Fruit fly (Drosophila melanogaster) whole organism, embryonic: ENCODE results near the gene Kap3.

Experiments used
- Adf1 ChIP-seq: fragments of 200-800 bp; sonication (Bioruptor generic); IDR thresholded peaks from 2 replicates; pipeline ENCODE4 v1.3.6; 2022; ENCODE audit warnings: missing biosample characterization, missing genetic modification characterization
- CG10654 ChIP-seq: fragments of 200-800 bp; sonication (Bioruptor generic); optimal IDR thresholded peaks from 2 replicates; lab custom pipeline; 2016; ENCODE audit warnings: missing biosample characterization, missing genetic modification characterization
- CG11560 ChIP-seq: fragments of 200-800 bp; sonication (Bioruptor generic); IDR thresholded peaks from 3 replicates; pipeline ENCODE4 v1.3.6; 2022; ENCODE audit warnings: missing biosample characterization, missing genetic modification characterization
- CG12071 ChIP-seq: fragments of 200-800 bp; sonication (Bioruptor generic); optimal IDR thresholded peaks from 3 replicates; lab custom pipeline; 2018; ENCODE audit warnings: missing biosample characterization, mild to moderate bottlenecking, missing genetic modification characterization
- CG15011 ChIP-seq: fragments of 200-800 bp; sonication (Bioruptor generic); optimal IDR thresholded peaks from 3 replicates; lab custom pipeline; 2018; ENCODE audit warnings: missing biosample characterization, mild to moderate bottlenecking, missing genetic modification characterization
- CG18011 ChIP-seq: fragments of 200-800 bp; sonication (Bioruptor generic); optimal IDR thresholded peaks from 2 replicates; lab custom pipeline; 2017; ENCODE audit warnings: missing biosample characterization, missing genetic modification characterization, mild to moderate bottlenecking, moderate library complexity, missing genotype
- CG18764 ChIP-seq: fragments of 200-800 bp; sonication (Bioruptor generic); optimal IDR thresholded peaks from 3 replicates; lab custom pipeline; 2016; ENCODE audit warnings: missing biosample characterization, missing genetic modification characterization
- CG2875 ChIP-seq: fragments of 200-800 bp; sonication (Bioruptor generic); optimal IDR thresholded peaks from 2 replicates; lab custom pipeline; 2017; ENCODE audit warnings: missing biosample characterization, mild to moderate bottlenecking, missing genetic modification characterization, missing genetic modification reagents
- CG30403 ChIP-seq: fragments of 200-800 bp; sonication (Bioruptor generic); optimal IDR thresholded peaks from 3 replicates; lab custom pipeline; 2016; ENCODE audit warnings: missing biosample characterization, missing genetic modification characterization
- CG33213 ChIP-seq: fragments of 200-800 bp; sonication (Bioruptor generic); optimal IDR thresholded peaks from 3 replicates; lab custom pipeline; 2016; ENCODE audit warnings: missing biosample characterization, missing genetic modification characterization
- CG4617 ChIP-seq: fragments of 200-800 bp; sonication (Bioruptor generic); optimal IDR thresholded peaks from 3 replicates; lab custom pipeline; 2016; ENCODE audit warnings: missing biosample characterization, missing genetic modification characterization, borderline replicate concordance
- CG4854 ChIP-seq: fragments of 200-800 bp; sonication (Bioruptor generic); optimal IDR thresholded peaks from 2 replicates; lab custom pipeline; 2016; ENCODE audit warnings: missing biosample characterization, missing genetic modification characterization, inconsistent platforms
- CG5953 ChIP-seq: fragments of 200-800 bp; sonication (Bioruptor generic); IDR thresholded peaks from 2 replicates; pipeline ENCODE4 v1.3.6; 2022; ENCODE audit warnings: missing biosample characterization, missing genetic modification characterization
- CG6813 ChIP-seq: fragments of 200-800 bp; sonication (Bioruptor generic); optimal IDR thresholded peaks from 2 replicates; lab custom pipeline; 2017; ENCODE audit warnings: missing biosample characterization, missing genetic modification characterization, mild to moderate bottlenecking, moderate library complexity, missing genetic modification reagents
- CG7556 ChIP-seq: fragments of 200-800 bp; sonication (Bioruptor generic); optimal IDR thresholded peaks from 2 replicates; lab custom pipeline; 2017; ENCODE audit warnings: missing biosample characterization, mild to moderate bottlenecking, missing genetic modification characterization
- CG9727 ChIP-seq: fragments of 200-800 bp; sonication (Bioruptor generic); optimal IDR thresholded peaks from 3 replicates; lab custom pipeline; 2017; ENCODE audit warnings: missing biosample characterization, mild to moderate bottlenecking, missing genetic modification characterization
- CHES-1-like ChIP-seq: fragments of 200-800 bp; sonication (Bioruptor generic); optimal IDR thresholded peaks from 2 replicates; lab custom pipeline; 2016; ENCODE audit warnings: missing biosample characterization, missing genetic modification characterization
- Chrac-16 ChIP-seq: fragments of 200-800 bp; sonication (Bioruptor generic); optimal IDR thresholded peaks from 3 replicates; lab custom pipeline; 2016; ENCODE audit warnings: missing biosample characterization, missing genetic modification characterization
- Doc3 ChIP-seq: fragments of 200-800 bp; sonication (Bioruptor generic); IDR thresholded peaks from 3 replicates; pipeline ENCODE4 v1.3.6; 2022; ENCODE audit warnings: missing biosample characterization, missing genetic modification characterization; ENCODE audit not compliant: partially characterized antibody
- Eip74EF ChIP-seq, 2 experiments: fragments of 200-800 bp in 1 of 2; fragments of >200 bp in 1 of 2; sonication (Bioruptor generic) in 1 of 2; optimal IDR thresholded peaks; 2 replicates each; lab custom pipeline; 2017 to 2019; ENCODE audit warnings: missing biosample characterization in 2 of 2, missing genetic modification characterization in 2 of 2, mild to moderate bottlenecking in 1 of 2, moderate library complexity in 1 of 2
- Fer3 ChIP-seq: fragments of 200-800 bp; sonication (Bioruptor generic); optimal IDR thresholded peaks from 2 replicates; lab custom pipeline; 2018; ENCODE audit warnings: missing biosample characterization, mild to moderate bottlenecking, missing genetic modification characterization, moderate library complexity
- HLH3B ChIP-seq: fragments of 200-800 bp; sonication (Bioruptor generic); IDR thresholded peaks from 2 replicates; pipeline ENCODE4 v1.3.6; 2022; ENCODE audit warnings: missing biosample characterization, missing genetic modification characterization
- Hey ChIP-seq: fragments of 200-800 bp; sonication (Bioruptor generic); optimal IDR thresholded peaks from 3 replicates; lab custom pipeline; 2018; ENCODE audit warnings: missing biosample characterization, mild to moderate bottlenecking, missing genetic modification characterization
- Kr ChIP-seq: fragments of 200-800 bp; sonication (Bioruptor generic); optimal IDR thresholded peaks from 2 replicates; lab custom pipeline; 2017; ENCODE audit warnings: missing biosample characterization, mild to moderate bottlenecking, missing genetic modification characterization
- Lhr ChIP-seq: fragments of 200-800 bp; sonication (Bioruptor generic); optimal IDR thresholded peaks from 3 replicates; lab custom pipeline; 2017; ENCODE audit warnings: mild to moderate bottlenecking, missing biosample characterization, missing genetic modification reagents, missing genetic modification characterization
- Lpt ChIP-seq: fragments of >200 bp; optimal IDR thresholded peaks from 2 replicates; lab custom pipeline; 2018; ENCODE audit warnings: missing biosample characterization, missing genetic modification characterization
- NC2α ChIP-seq: fragments of 200-800 bp; sonication (Bioruptor generic); optimal IDR thresholded peaks from 2 replicates; lab custom pipeline; 2016; ENCODE audit warnings: missing biosample characterization, missing genetic modification characterization
- Nf-YC ChIP-seq: fragments of 200-800 bp; optimal IDR thresholded peaks from 3 replicates; lab custom pipeline; 2019; ENCODE audit warnings: missing biosample characterization, mild to moderate bottlenecking, missing genetic modification characterization, moderate library complexity
- Sin3A ChIP-seq: fragments of >200 bp; optimal IDR thresholded peaks from 2 replicates; lab custom pipeline; 2018
- Spps ChIP-seq: fragments of 200-800 bp; sonication (Bioruptor generic); optimal IDR thresholded peaks from 2 replicates; lab custom pipeline; 2018; ENCODE audit warnings: missing biosample characterization, mild to moderate bottlenecking, missing genetic modification characterization
- TFAM ChIP-seq: fragments of 200-800 bp; sonication (Bioruptor generic); optimal IDR thresholded peaks from 2 replicates; lab custom pipeline; 2017; ENCODE audit warnings: missing biosample characterization, missing genetic modification characterization, inconsistent platforms
- ash1 ChIP-seq: fragments of 200-800 bp; sonication (Bioruptor generic); optimal IDR thresholded peaks from 2 replicates; lab custom pipeline; 2018; ENCODE audit warnings: missing biosample characterization, mild to moderate bottlenecking, missing genetic modification characterization
- bowl ChIP-seq: fragments of 200-800 bp; sonication (Bioruptor generic); IDR thresholded peaks from 2 replicates; pipeline ENCODE4 v1.3.6; 2022; ENCODE audit warnings: missing biosample characterization, missing genetic modification characterization
- br ChIP-seq: fragments of >200 bp; optimal IDR thresholded peaks from 2 replicates; lab custom pipeline; 2017
- chif ChIP-seq, 2 experiments: fragments of 200-800 bp; sonication (Bioruptor generic); optimal IDR thresholded peaks; 3 replicates each; lab custom pipeline; 2016; ENCODE audit warnings: missing biosample characterization in 2 of 2, missing genetic modification characterization in 2 of 2
- ci ChIP-seq: fragments of 200-800 bp; sonication (Bioruptor generic); IDR thresholded peaks from 3 replicates; pipeline ENCODE4 v1.3.6; 2022; ENCODE audit warnings: missing biosample characterization, missing genetic modification characterization
- crol ChIP-seq: fragments of 200-800 bp; sonication (Bioruptor generic); IDR thresholded peaks from 2 replicates; pipeline ENCODE4 v1.3.6; 2022; ENCODE audit warnings: missing biosample characterization, missing genetic modification characterization
- cwo ChIP-seq: fragments of 200-800 bp; sonication (Bioruptor generic); optimal IDR thresholded peaks from 3 replicates; lab custom pipeline; 2017; ENCODE audit warnings: missing biosample characterization, missing genetic modification characterization, mild to moderate bottlenecking, moderate library complexity, missing genetic modification reagents
- danr ChIP-seq: fragments of 200-800 bp; sonication (Bioruptor generic); IDR thresholded peaks from 2 replicates; pipeline ENCODE4 v1.3.6; 2022; ENCODE audit warnings: missing biosample characterization, missing genetic modification characterization
- dati ChIP-seq: fragments of 200-800 bp; sonication (Bioruptor generic); IDR thresholded peaks from 2 replicates; pipeline ENCODE4 v1.3.6; 2022; ENCODE audit warnings: missing biosample characterization, missing genetic modification characterization
- emc ChIP-seq: fragments of 200-800 bp; sonication (Bioruptor generic); optimal IDR thresholded peaks from 2 replicates; lab custom pipeline; 2016; ENCODE audit warnings: missing biosample characterization, missing genetic modification characterization
- fd64A ChIP-seq: fragments of 200-800 bp; sonication (Bioruptor generic); optimal IDR thresholded peaks from 3 replicates; lab custom pipeline; 2018; ENCODE audit warnings: missing biosample characterization, mild to moderate bottlenecking, missing genetic modification characterization
- fd96Cb ChIP-seq: fragments of 200-800 bp; sonication (Bioruptor generic); optimal IDR thresholded peaks from 2 replicates; lab custom pipeline; 2018; ENCODE audit warnings: missing biosample characterization, mild to moderate bottlenecking, missing genetic modification characterization, moderate library complexity
- gt ChIP-seq: fragments of 200-800 bp; sonication (Bioruptor generic); IDR thresholded peaks from 2 replicates; pipeline ENCODE4 v1.3.6; 2022; ENCODE audit warnings: missing biosample characterization, missing genetic modification characterization
- luna ChIP-seq: fragments of 200-800 bp; sonication (Bioruptor generic); optimal IDR thresholded peaks from 2 replicates; lab custom pipeline; 2016; ENCODE audit warnings: missing biosample characterization, missing genetic modification characterization
- repo ChIP-seq: fragments of 200-800 bp; sonication (Bioruptor generic); optimal IDR thresholded peaks from 2 replicates; lab custom pipeline; 2016; ENCODE audit warnings: missing biosample characterization, missing genetic modification characterization
- sob ChIP-seq: fragments of 200-800 bp; sonication (Bioruptor generic); IDR thresholded peaks from 2 replicates; pipeline ENCODE4 v1.3.6; 2022; ENCODE audit warnings: missing biosample characterization, missing genetic modification characterization
- sug ChIP-seq: fragments of 200-800 bp; optimal IDR thresholded peaks from 2 replicates; lab custom pipeline; 2019; ENCODE audit warnings: missing biosample characterization, mild to moderate bottlenecking, missing genetic modification characterization, moderate library complexity
- tap ChIP-seq: fragments of 200-800 bp; optimal IDR thresholded peaks from 3 replicates; lab custom pipeline; 2019; ENCODE audit warnings: missing biosample characterization, mild to moderate bottlenecking, missing genetic modification characterization, moderate library complexity
- z ChIP-seq: fragments of 200-800 bp; sonication (Bioruptor generic); IDR thresholded peaks from 3 replicates; pipeline ENCODE4 v1.3.6; 2022; ENCODE audit warnings: missing biosample characterization, missing genetic modification characterization

Gene Kap3

dm6 chrX:11338973-11339867 is 664 bp downstream of the Kap3 start (continued):
- TF ChIP-seq CHES-1-like (GFP tag; lab: Kevin White, UChicago) (peak; percentile 72), CG4854 (GFP tag; lab: Kevin White, UChicago) (no peak), CG18764 (no peak), ash1 (GFP tag; lab: Kevin White, UChicago) (no peak), fd96Cb (tag; lab: Kevin White, UChicago) (no peak), CG12071 (no peak), z (GFP tag; lab: Robert Waterston, UW) (no peak), dati (GFP tag; lab: Robert Waterston, UW) (no peak), CG4617 (GFP tag; lab: Kevin White, UChicago) (peak; percentile 44), CG33213 (peak; percentile 40), CG2875 (peak; percentile 17), danr (GFP tag; lab: Robert Waterston, UW) (no peak), Lpt (GFP tag; lab: Kevin White, UChicago) (no peak), bowl (GFP tag; lab: Robert Waterston, UW) (no peak), Hey (tag; lab: Kevin White, UChicago) (peak; percentile 10), gt (no peak), luna (no peak), Nf-YC (tag; lab: Kevin White, UChicago) (peak; percentile 8), CG9727 (GFP tag; lab: Kevin White, UChicago) (no peak), Lhr (GFP tag; lab: Kevin White, UChicago) (peak; percentile 19), br (lab: Kevin White, UChicago) (no peak), Adf1 (GFP tag; lab: Robert Waterston, UW) (no peak; the same call in 1 of the 2 replicates), repo (GFP tag; lab: Kevin White, UChicago) (no peak), Chrac-16 (peak; percentile 47), cwo (GFP tag; lab: Kevin White, UChicago) (no peak), fd64A (GFP tag; lab: Kevin White, UChicago) (no peak), emc (GFP tag; lab: Kevin White, UChicago) (no peak), NC2α (GFP tag; lab: Kevin White, UChicago) (no peak), CG10654 (GFP tag; lab: Kevin White, UChicago) (peak; percentile 42), sug (tag; lab: Kevin White, UChicago) (peak; percentile 56), chif (GFP tag; optimal IDR thresholded peaks at IDR 0.05; lab: Kevin White, UChicago) (peak in 1 of 2 experiments; percentile 31), CG5953 (no peak), CG6813 (GFP tag; lab: Kevin White, UChicago) (no peak), ci (GFP tag; lab: Robert Waterston, UW) (0 out of 3 replicates have a peak, but pooled peaks have one; percentile 39), Sin3A (lab: Kevin White, UChicago) (peak; percentile 93), crol (peak; percentile 92), tap (no peak), CG18011 (no peak), HLH3B (GFP tag; lab: Robert Waterston, UW) (0 out of 2 replicates have a peak, but pooled peaks have one; percentile 10), Doc3 (GFP tag; lab: Robert Waterston, UW) (peak; percentile 78), Kr (GFP tag; lab: Kevin White, UChicago) (no peak), Fer3 (tag; lab: Kevin White, UChicago) (no peak), CG7556 (GFP tag; lab: Kevin White, UChicago) (no peak), Spps (tag; lab: Kevin White, UChicago) (no peak), CG11560 (tag; lab: Robert Waterston, UW) (peak; percentile 55; the same call in 1 of the 3 replicates), TFAM (GFP tag; lab: Kevin White, UChicago) (no peak), CG15011 (GFP tag; lab: Kevin White, UChicago) (no peak), Eip74EF (GFP tag; optimal IDR thresholded peaks at IDR 0.05; lab: Kevin White, UChicago) (no peak), sob (0 out of 2 replicates have a peak, but pooled peaks have one; percentile 16), CG30403 (GFP tag; lab: Kevin White, UChicago) (peak; percentile 58)
